Fruit fly (Drosophila melanogaster): ENCODE results near the gene tsg.

- TF ChIP-seq CG8478 (optimal IDR thresholded peaks at IDR 0.05): no peak
- TF ChIP-seq CTCF (optimal IDR thresholded peaks at IDR 0.05): no peak
Observed at dm6 chrX:12013098-12013493, 24.3 kb upstream of the tsg start.
